Worm (Caenorhabditis elegans) whole organism, late embryonic: ENCODE results near the gene brap-2.

Experiments used
- C08G9.2 ChIP-seq: sonication (generic microtip); optimal IDR thresholded peaks from 2 replicates; lab custom pipeline; 2016; ENCODE audit warnings: mild to moderate bottlenecking, missing genetic modification characterization, moderate library complexity, missing compliant biosample characterization
- ceh-14 ChIP-seq: sonication (generic microtip); optimal IDR thresholded peaks from 2 replicates; lab custom pipeline; 2016; ENCODE audit warnings: missing genotype, missing genetic modification characterization, missing compliant biosample characterization
- ceh-24 ChIP-seq: sonication (generic microtip); optimal IDR thresholded peaks from 2 replicates; lab custom pipeline; 2016; ENCODE audit warnings: mild to moderate bottlenecking, missing genetic modification characterization, missing compliant biosample characterization
- ceh-31 ChIP-seq: sonication (generic microtip); optimal IDR thresholded peaks from 2 replicates; lab custom pipeline; 2016; ENCODE audit warnings: missing genetic modification characterization, missing compliant biosample characterization
- ceh-34 ChIP-seq: sonication (generic microtip); optimal IDR thresholded peaks from 2 replicates; lab custom pipeline; 2016; ENCODE audit warnings: mild to moderate bottlenecking, missing genetic modification characterization, missing compliant biosample characterization
- ceh-48 ChIP-seq: sonication (generic microtip); optimal IDR thresholded peaks from 2 replicates; lab custom pipeline; 2016; ENCODE audit warnings: missing genetic modification characterization, inconsistent platforms, missing compliant biosample characterization
- ceh-6 ChIP-seq: fragments of 200-800 bp; sonication (Bioruptor generic); optimal IDR thresholded peaks from 2 replicates; lab custom pipeline; 2018; ENCODE audit warnings: mild to moderate bottlenecking, missing genetic modification characterization, missing compliant biosample characterization
- che-1 ChIP-seq: sonication (generic microtip); optimal IDR thresholded peaks from 2 replicates; lab custom pipeline; 2016; ENCODE audit warnings: mild to moderate bottlenecking, missing genetic modification characterization, missing compliant biosample characterization
- dmd-4 ChIP-seq: sonication (generic microtip); optimal IDR thresholded peaks from 2 replicates; lab custom pipeline; 2016; ENCODE audit warnings: borderline replicate concordance, missing genetic modification characterization, missing compliant biosample characterization
- dve-1 ChIP-seq: sonication (generic microtip); optimal IDR thresholded peaks from 2 replicates; lab custom pipeline; 2017; ENCODE audit warnings: antibody characterized with exemption, mild to moderate bottlenecking, missing genetic modification characterization, missing compliant biosample characterization
- elt-2 ChIP-seq: sonication (generic microtip); optimal IDR thresholded peaks from 2 replicates; lab custom pipeline; 2016; ENCODE audit warnings: missing genetic modification reagents, missing genetic modification characterization, missing compliant biosample characterization
- eyg-1 ChIP-seq: sonication (generic microtip); optimal IDR thresholded peaks from 2 replicates; lab custom pipeline; 2016; ENCODE audit warnings: missing genotype, missing genetic modification characterization, missing compliant biosample characterization
- fkh-10 ChIP-seq: fragments of 150-350 bp; optimal IDR thresholded peaks from 2 replicates; lab custom pipeline; 2014; ENCODE audit warnings: missing biosample characterization, missing genetic modification reagents, missing genetic modification characterization
- fkh-6 ChIP-seq: sonication (generic microtip); optimal IDR thresholded peaks from 2 replicates; lab custom pipeline; 2016; ENCODE audit warnings: missing genetic modification characterization, missing compliant biosample characterization
- gmeb-2 ChIP-seq: sonication (generic microtip); optimal IDR thresholded peaks from 2 replicates; lab custom pipeline; 2016; ENCODE audit warnings: missing genetic modification characterization, inconsistent platforms, missing compliant biosample characterization
- hlh-13 ChIP-seq: fragments of 200-800 bp; sonication (Bioruptor generic); optimal IDR thresholded peaks from 2 replicates; lab custom pipeline; 2018; ENCODE audit warnings: mild to moderate bottlenecking, missing genetic modification characterization, missing compliant biosample characterization
- hlh-30 ChIP-seq: sonication (generic microtip); optimal IDR thresholded peaks from 2 replicates; lab custom pipeline; 2017; ENCODE audit warnings: antibody characterized with exemption, missing genetic modification characterization, missing compliant biosample characterization; ENCODE audit not compliant: insufficient read depth
- hlh-8 ChIP-seq: sonication (generic microtip); optimal IDR thresholded peaks from 2 replicates; lab custom pipeline; 2016; ENCODE audit warnings: missing genotype, missing genetic modification characterization, missing compliant biosample characterization
- lim-6 ChIP-seq: sonication (generic microtip); optimal IDR thresholded peaks from 2 replicates; lab custom pipeline; 2016; ENCODE audit warnings: missing genetic modification characterization, missing compliant biosample characterization
- lin-11 ChIP-seq: fragments of 200-800 bp; sonication (Bioruptor generic); optimal IDR thresholded peaks from 2 replicates; lab custom pipeline; 2018; ENCODE audit warnings: mild to moderate bottlenecking, missing genetic modification characterization, missing compliant biosample characterization
- madf-2 ChIP-seq: sonication (generic microtip); optimal IDR thresholded peaks from 2 replicates; lab custom pipeline; 2017; ENCODE audit warnings: missing genetic modification characterization, missing compliant biosample characterization
- mec-3 ChIP-seq: sonication (generic microtip); optimal IDR thresholded peaks from 2 replicates; lab custom pipeline; 2016; ENCODE audit warnings: borderline replicate concordance, missing genetic modification characterization, missing compliant biosample characterization
- nfya-1 ChIP-seq: sonication (generic microtip); optimal IDR thresholded peaks from 2 replicates; lab custom pipeline; 2017; ENCODE audit warnings: missing genetic modification characterization, mild to moderate bottlenecking, missing compliant biosample characterization, antibody characterized with exemption, moderate library complexity
- nhr-232 ChIP-seq: sonication (generic microtip); optimal IDR thresholded peaks from 2 replicates; lab custom pipeline; 2016; ENCODE audit warnings: missing genetic modification characterization, missing compliant biosample characterization
- npax-4 ChIP-seq: sonication (generic microtip); optimal IDR thresholded peaks from 2 replicates; lab custom pipeline; 2016; ENCODE audit warnings: missing genetic modification characterization, missing compliant biosample characterization
- pqm-1 ChIP-seq: sonication (generic microtip); optimal IDR thresholded peaks from 2 replicates; lab custom pipeline; 2016; ENCODE audit warnings: missing genetic modification characterization, missing compliant biosample characterization
- pros-1 ChIP-seq: fragments of 150-350 bp; optimal IDR thresholded peaks from 2 replicates; lab custom pipeline; 2014; ENCODE audit warnings: missing biosample characterization, missing genetic modification reagents, missing genetic modification characterization
- ref-2 ChIP-seq: sonication (generic microtip); optimal IDR thresholded peaks from 2 replicates; lab custom pipeline; 2016; ENCODE audit warnings: missing genetic modification characterization, missing compliant biosample characterization
- sox-2 ChIP-seq: fragments of 200-800 bp; sonication (Bioruptor generic); IDR thresholded peaks from 2 replicates; pipeline ENCODE4 v1.3.6; 2022; ENCODE audit warnings: missing genetic modification reagents, missing genetic modification characterization, missing compliant biosample characterization
- tbx-7 ChIP-seq: sonication (generic microtip); optimal IDR thresholded peaks from 2 replicates; lab custom pipeline; 2016; ENCODE audit warnings: missing genotype, missing genetic modification characterization, missing compliant biosample characterization
- unc-55 ChIP-seq: sonication (generic microtip); optimal IDR thresholded peaks from 2 replicates; lab custom pipeline; 2017; ENCODE audit warnings: missing biosample characterization, missing genetic modification reagents, missing genetic modification characterization
- unc-86 ChIP-seq: sonication (generic microtip); optimal IDR thresholded peaks from 2 replicates; lab custom pipeline; 2016; ENCODE audit warnings: missing genetic modification characterization, missing compliant biosample characterization
- zip-5 ChIP-seq: sonication (generic microtip); optimal IDR thresholded peaks from 2 replicates; lab custom pipeline; 2016; ENCODE audit warnings: missing genetic modification characterization, missing compliant biosample characterization

The brap-2 gene

DNA sequence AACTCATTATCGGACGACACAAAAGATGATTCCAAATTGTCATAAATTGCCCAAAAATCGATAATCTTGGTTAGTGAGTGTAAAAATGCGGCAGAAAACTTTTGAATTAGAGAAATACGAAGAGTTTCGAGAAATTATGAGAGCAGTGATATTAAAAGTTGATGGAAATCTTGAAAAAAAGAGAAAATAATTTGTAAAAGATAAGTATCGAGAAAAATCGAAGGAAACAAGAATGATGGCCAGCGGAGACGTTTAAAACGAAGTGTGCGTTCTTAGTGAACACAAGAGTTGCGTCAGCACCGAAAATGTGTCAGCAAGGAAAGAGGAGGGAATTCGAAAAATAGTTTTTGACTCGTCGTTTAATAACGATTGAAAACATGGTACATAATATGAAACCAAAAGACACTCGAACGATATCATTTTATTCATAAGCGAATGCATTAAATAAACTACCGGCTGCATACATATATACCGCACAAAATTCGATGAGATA lies 3.1 kb downstream of the brap-2 start, which contains the start of gene ndx-6 (continued):
- TF ChIP-seq ceh-24 (tag; lab: Kevin White, UChicago) (no peak), hlh-13 (GFP tag; lab: Kevin White, UChicago) (no peak), dve-1 (tag; lab: Kevin White, UChicago) (peak; percentile 40), unc-86 (tag; lab: Kevin White, UChicago) (peak; percentile 43), sox-2 (GFP tag; lab: Robert Waterston, UW) (no peak), hlh-8 (tag; lab: Kevin White, UChicago) (peak; percentile 10), ceh-34 (tag; lab: Kevin White, UChicago) (peak; percentile 56), C08G9.2 (tag; lab: Kevin White, UChicago) (peak; percentile 14)

DNA sequence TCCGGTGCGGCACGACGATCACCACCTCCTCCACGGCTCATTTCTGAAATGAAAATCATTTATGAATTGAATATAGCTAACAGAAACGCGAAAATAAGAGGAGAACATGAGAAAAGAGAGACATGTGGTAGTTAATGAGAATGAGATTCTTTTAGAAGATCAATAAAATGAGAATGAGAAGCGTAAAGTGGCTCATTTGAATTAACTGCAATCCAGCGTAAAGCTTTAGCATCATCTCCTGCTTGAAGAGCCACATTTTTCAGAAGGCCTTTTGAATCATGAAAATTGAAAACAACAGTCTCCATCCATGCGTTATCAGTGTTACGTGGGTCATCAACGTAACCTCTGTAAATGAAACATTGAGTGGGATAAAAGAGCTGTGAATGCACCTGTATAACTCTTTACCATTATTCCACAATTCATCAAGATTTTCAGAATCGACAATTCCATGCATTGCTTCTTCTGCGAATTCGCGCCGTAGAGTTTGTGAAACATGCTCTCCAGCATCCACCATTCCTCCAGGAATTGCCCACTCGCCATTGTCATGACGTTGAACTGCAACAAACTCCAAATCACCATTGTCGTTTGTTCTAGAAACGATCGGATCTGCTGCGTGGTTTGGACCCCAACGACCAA lies 4.1 kb downstream of the brap-2 start, which contains the start of gene rsp-4:
Gene rsp-4, minus strand, starts transcription at position 51 of the 636 bp plus-strand sequence.
- TF ChIP-seq C08G9.2 (tag; lab: Kevin White, UChicago) (no peak), nfya-1 (tag; lab: Kevin White, UChicago) (no peak), ceh-24 (tag; lab: Kevin White, UChicago) (no peak), hlh-30 (tag; lab: Kevin White, UChicago) (no peak)

DNA sequence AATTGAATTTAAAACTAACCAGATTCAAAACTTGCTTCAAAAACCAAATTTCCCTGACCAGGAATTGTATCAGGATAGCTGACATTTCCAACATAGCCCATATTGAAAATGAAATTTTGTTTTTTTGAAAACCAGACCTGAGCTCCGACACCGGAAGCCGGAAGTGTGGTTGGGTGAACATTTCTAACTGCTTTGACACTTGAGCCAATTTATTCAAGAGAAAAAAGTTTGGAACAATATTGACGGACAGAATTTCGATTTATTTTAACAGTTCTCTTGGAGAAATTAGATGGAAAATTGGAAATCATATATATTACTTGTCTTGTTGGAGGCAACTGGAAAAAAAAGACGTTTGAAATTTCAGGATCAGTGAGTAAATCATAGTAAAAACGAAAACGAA lies 5.8 kb downstream of the brap-2 start, which contains the start of gene ccpp-6:
Gene ccpp-6, minus strand, starts transcription at position 101 of the 400 bp plus-strand sequence.
- no peak for TF ChIP-seq mec-3 (tag; lab: Kevin White, UChicago)
- no peak for TF ChIP-seq hlh-13 (GFP tag; lab: Kevin White, UChicago)
- no peak for TF ChIP-seq npax-4 (tag; lab: Kevin White, UChicago)
- TF ChIP-seq pros-1 (tag; lab: Kevin White, UChicago), result no peak
- TF ChIP-seq gmeb-2 (tag; lab: Kevin White, UChicago), result no peak
- no peak for TF ChIP-seq madf-2
- no peak for TF ChIP-seq eyg-1 (tag; lab: Kevin White, UChicago)
- TF ChIP-seq ceh-31 (tag; lab: Kevin White, UChicago), result no peak
- TF ChIP-seq nhr-232 (tag; lab: Kevin White, UChicago), result no peak
- TF ChIP-seq ceh-24 (tag; lab: Kevin White, UChicago), result no peak
- no peak for TF ChIP-seq pqm-1 (tag; lab: Kevin White, UChicago)
- TF ChIP-seq ref-2 (tag; lab: Kevin White, UChicago), result no peak
- no peak for TF ChIP-seq fkh-6
- TF ChIP-seq ceh-6 (GFP tag; lab: Kevin White, UChicago), result no peak
- no peak for TF ChIP-seq dmd-4 (tag; lab: Kevin White, UChicago)
- TF ChIP-seq ceh-14, result no peak
- TF ChIP-seq che-1 (tag; lab: Kevin White, UChicago), result no peak
- no peak for TF ChIP-seq ceh-48
- TF ChIP-seq lin-11, result no peak
- no peak for TF ChIP-seq lim-6 (tag; lab: Kevin White, UChicago)

DNA sequence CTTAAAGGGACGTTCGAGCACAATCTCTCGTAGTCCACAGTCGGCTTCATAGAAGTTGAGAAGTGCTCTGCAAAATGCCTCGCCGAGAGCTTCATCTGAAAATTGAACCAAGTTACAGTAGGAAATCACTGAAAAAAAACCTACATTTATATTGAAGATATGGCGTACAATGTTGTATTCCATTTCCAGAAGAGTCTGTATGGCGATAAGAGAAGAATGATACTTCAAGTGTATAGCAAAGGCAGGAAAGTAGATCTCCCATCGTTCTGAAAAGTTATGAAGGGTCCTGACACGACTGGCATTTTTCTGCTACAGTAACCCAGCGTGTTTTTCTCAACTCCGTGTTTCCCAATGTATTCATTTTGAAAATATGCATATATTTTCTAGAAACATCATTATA lies 8.7 kb downstream of the brap-2 start:
- no peak for TF ChIP-seq ceh-24 (tag; lab: Kevin White, UChicago)
- no peak for TF ChIP-seq zip-5
- no peak for TF ChIP-seq fkh-10 (GFP tag; lab: Kevin White, UChicago)
- TF ChIP-seq tbx-7 (tag; lab: Kevin White, UChicago), result no peak
- TF ChIP-seq unc-55 (GFP tag; lab: Kevin White, UChicago), result no peak
- TF ChIP-seq gmeb-2 (tag; lab: Kevin White, UChicago), result no peak
- no peak for TF ChIP-seq elt-2 (tag; lab: Kevin White, UChicago)
